Worm (Caenorhabditis elegans) whole organism, early embryonic: ENCODE measurements around the gene cyn-16.

Experiments used
- B0310.2 ChIP-seq: sonication (generic microtip); optimal IDR thresholded peaks from 2 replicates; lab custom pipeline; 2016; ENCODE audit warnings: mild to moderate bottlenecking, missing genetic modification characterization, missing compliant biosample characterization
- F13C5.2 ChIP-seq: sonication (generic microtip); optimal IDR thresholded peaks from 2 replicates; lab custom pipeline; 2017; ENCODE audit warnings: mild to moderate bottlenecking, missing genetic modification characterization, inconsistent platforms, missing compliant biosample characterization
- ama-1 ChIP-seq: fragments of 150-350 bp; optimal IDR thresholded peaks from 2 replicates; lab custom pipeline; 2014
- ceh-13 ChIP-seq: fragments of 200-800 bp; sonication (Bioruptor generic); optimal IDR thresholded peaks from 2 replicates; lab custom pipeline; 2018; ENCODE audit warnings: mild to moderate bottlenecking, missing genetic modification characterization, missing compliant biosample characterization
- ets-7 ChIP-seq: sonication (generic microtip); optimal IDR thresholded peaks from 2 replicates; lab custom pipeline; 2016; ENCODE audit warnings: missing genotype, missing genetic modification characterization, missing compliant biosample characterization
- flt-1 ChIP-seq: fragments of 200-800 bp; sonication (Bioruptor generic); IDR thresholded peaks from 2 replicates; pipeline ENCODE4 v1.3.6; 2022; ENCODE audit warnings: missing genetic modification characterization, missing compliant biosample characterization
- hmbx-1 ChIP-seq: sonication (generic microtip); optimal IDR thresholded peaks from 2 replicates; lab custom pipeline; 2016; ENCODE audit warnings: mild to moderate bottlenecking, missing genetic modification characterization, missing compliant biosample characterization
- hmg-4 ChIP-seq: fragments of 200-800 bp; sonication (Bioruptor generic); optimal IDR thresholded peaks from 2 replicates; lab custom pipeline; 2018; ENCODE audit warnings: mild to moderate bottlenecking, missing genetic modification characterization, missing compliant biosample characterization
- hnd-1 ChIP-seq: sonication (generic microtip); optimal IDR thresholded peaks from 2 replicates; lab custom pipeline; 2016; ENCODE audit warnings: missing genetic modification characterization, missing compliant biosample characterization
- sea-1 ChIP-seq: fragments of 200-800 bp; sonication (Bioruptor generic); conservative IDR thresholded peaks from 2 replicates; pipeline ENCODE4 v1.3.6; 2022; ENCODE audit warnings: missing genetic modification characterization, missing compliant biosample characterization
- tbx-37 ChIP-seq: fragments of 200-800 bp; sonication (Bioruptor generic); conservative IDR thresholded peaks from 2 replicates; pipeline ENCODE4 v1.3.6; 2022; ENCODE audit warnings: missing genetic modification reagents, missing genetic modification characterization, missing compliant biosample characterization
- tra-4 ChIP-seq: sonication (generic microtip); optimal IDR thresholded peaks from 2 replicates; lab custom pipeline; 2017; ENCODE audit warnings: missing genetic modification characterization, missing compliant biosample characterization

DNA sequence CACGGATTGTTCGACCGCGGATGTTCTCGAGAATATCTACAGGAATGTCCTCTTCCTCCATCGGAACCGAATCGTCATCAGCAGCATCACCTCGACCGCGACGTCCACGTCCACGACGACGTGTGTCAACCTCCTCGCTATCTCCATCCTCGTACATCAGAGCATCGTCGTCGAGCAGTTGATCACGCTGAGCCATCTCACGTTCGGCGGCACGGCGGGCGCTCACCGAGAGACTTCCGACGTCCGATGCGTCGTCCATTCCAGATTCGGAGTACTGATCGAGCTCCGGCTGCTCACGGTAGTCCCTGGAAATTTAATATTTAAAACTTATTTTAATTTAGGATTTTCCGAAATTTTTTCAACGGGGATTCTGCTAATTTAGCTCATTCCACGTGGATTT is 30.6 kb downstream of the cyn-16 start:
- TF ChIP-seq ceh-13 (GFP tag; lab: Kevin White, UChicago) (no peak), sea-1 (GFP tag; lab: Robert Waterston, UW) (no peak), B0310.2 (tag; lab: Kevin White, UChicago) (no peak), ama-1 (no peak), tbx-37 (GFP tag; lab: Robert Waterston, UW) (no peak), tra-4 (no peak), hnd-1 (tag; lab: Kevin White, UChicago) (no peak), F13C5.2 (tag; lab: Kevin White, UChicago) (no peak), hmbx-1 (tag; lab: Kevin White, UChicago) (no peak), hmg-4 (GFP tag; lab: Kevin White, UChicago) (no peak), flt-1 (GFP tag; lab: Robert Waterston, UW) (no peak), ets-7 (tag; lab: Kevin White, UChicago) (no peak)
